Worm (Caenorhabditis elegans): ENCODE data around the gene memi-1.

memi-1 gene

DNA sequence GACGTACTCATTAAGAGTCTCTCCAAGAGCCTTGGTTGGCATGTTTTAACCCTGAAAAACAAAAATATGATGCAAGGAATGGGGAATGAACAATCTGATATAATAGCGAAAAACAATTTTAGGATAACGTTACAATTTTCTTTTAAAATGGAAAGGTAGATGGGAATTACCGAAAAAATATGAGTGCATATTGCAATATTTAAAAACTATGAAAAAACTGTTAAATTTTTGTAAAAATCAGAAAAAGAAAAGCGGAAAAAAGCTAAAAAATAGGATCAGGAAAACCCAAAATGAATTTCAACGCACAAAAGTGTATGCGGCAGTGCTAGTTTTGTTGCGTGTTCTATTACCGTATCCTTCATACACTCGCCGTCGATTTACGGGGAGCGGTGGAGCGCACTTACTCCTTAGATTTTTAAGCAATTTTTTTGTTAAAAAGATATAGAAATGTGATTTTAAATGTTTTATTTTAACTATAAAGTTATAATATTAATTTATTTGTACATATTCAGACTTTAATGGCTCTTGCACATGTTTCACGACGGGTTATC is 10.4 kb downstream of the memi-1 start, which contains the start of the genes rpl-20 and Y17G9B.5 (continued):
- TF ChIP-seq aly-2 (tag; optimal IDR thresholded peaks at IDR 0.05) (peak; percentile 100), Y116A8C.19 (tag; optimal IDR thresholded peaks at IDR 0.05; ENCODE audit: borderline replicate concordance) (peak; percentile 81), jun-1 (tag; optimal IDR thresholded peaks at IDR 0.05) (peak; percentile 99), ces-1 (GFP tag; optimal IDR thresholded peaks at IDR 0.05) (peak; percentile 81), nhr-77 (tag; optimal IDR thresholded peaks at IDR 0.05) (peak; percentile 100), fkh-4 (tag; optimal IDR thresholded peaks at IDR 0.05; ENCODE audit: borderline replicate concordance) (peak; percentile 95), ztf-4 (tag; optimal IDR thresholded peaks at IDR 0.05) (peak; percentile 100)

DNA sequence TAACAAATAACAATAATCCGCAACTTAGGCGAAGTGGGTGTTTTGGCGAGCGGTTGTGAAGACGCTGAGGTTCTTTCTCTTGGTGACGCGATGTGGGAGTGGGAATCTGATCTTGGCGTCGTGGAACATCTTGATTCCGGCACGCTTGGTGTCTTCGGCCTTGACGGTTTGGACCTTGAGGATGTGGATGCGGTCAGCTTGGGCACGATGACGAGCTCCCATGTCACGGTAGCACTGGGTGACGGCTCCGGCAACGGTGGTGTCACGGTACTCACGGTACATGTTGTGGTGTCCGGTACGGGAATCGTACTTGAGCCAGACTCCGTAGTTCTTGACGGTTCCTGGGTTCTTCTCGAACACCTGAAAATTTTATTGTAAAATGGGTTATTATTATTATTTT is 11.1 kb downstream of the memi-1 start:
- no peak for TF ChIP-seq ceh-88 (GFP tag; IDR thresholded peaks at IDR 0.05)
- TF ChIP-seq tlp-1 (tag; optimal IDR thresholded peaks at IDR 0.05): no peak
- no peak for TF ChIP-seq unc-98 (GFP tag; IDR thresholded peaks at IDR 0.05)
- TF ChIP-seq mab-9 (GFP tag; IDR thresholded peaks at IDR 0.05): 0 out of 2 replicates have a peak, but pooled peaks have one; percentile 35
- TF ChIP-seq mdl-1 (tag; optimal IDR thresholded peaks at IDR 0.05): no peak
- TF ChIP-seq C34B4.2 (tag; optimal IDR thresholded peaks at IDR 0.05): peak; percentile 19
- TF ChIP-seq mef-2 (tag; optimal IDR thresholded peaks at IDR 0.05): no peak

DNA sequence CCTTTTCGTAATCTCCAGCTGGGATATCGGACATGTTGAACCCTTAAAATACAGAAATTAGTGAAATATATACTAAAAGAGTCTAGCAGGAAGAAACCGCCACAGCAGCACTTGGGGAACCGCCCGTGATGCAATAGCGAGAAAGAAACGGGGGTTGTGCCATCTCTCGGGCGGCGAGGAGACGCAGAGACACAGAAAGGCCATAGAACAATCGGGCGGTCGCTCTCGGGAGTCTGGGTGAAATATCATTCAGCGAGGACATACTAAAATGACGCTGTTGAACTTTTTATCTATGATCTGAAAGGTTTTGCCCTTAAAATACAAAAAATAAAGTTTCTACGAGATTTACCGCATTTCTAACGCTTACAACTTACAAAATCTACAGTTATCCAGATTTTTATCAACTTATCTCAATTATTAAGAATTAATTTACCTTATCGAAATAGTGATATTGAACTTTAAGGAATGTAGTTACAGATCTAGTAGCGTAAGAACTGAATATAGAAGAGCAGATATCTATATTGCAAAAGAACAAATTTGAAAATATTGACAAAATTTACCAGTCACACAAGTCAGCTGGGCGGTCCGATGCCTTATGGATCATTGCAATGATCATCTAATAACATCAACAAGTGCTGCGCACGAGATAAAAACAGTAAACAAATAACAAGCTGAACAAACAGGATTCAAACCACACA is 11.7 kb downstream of the memi-1 start, which contains the start of gene cyc-2.1:
cyc-2.1 (minus strand) TSS at position 605 of the 698 bp plus-strand sequence.
- no peak for TF ChIP-seq ztf-11 (tag; optimal IDR thresholded peaks at IDR 0.05)
- TF ChIP-seq lin-14 (GFP tag; optimal IDR thresholded peaks at IDR 0.05): peak; percentile 83
- TF ChIP-seq nhr-85 (tag): peak; percentile 68
- TF ChIP-seq dsc-1 (tag; optimal IDR thresholded peaks at IDR 0.05): peak; percentile 21
- no peak for TF ChIP-seq zag-1 (tag; optimal IDR thresholded peaks at IDR 0.05)
- peak; percentile 33 to 55 for TF ChIP-seq lin-35 (GFP tag; optimal IDR thresholded peaks at IDR 0.05)
- TF ChIP-seq lin-13 (GFP tag; optimal IDR thresholded peaks at IDR 0.05): peak; percentile 36
- TF ChIP-seq lin-39 (tag; optimal IDR thresholded peaks at IDR 0.05): no peak
- TF ChIP-seq ceh-82 (tag; optimal IDR thresholded peaks at IDR 0.05): peak in 1 of 3 experiments; percentile 48
- no peak for TF ChIP-seq vab-15 (tag; optimal IDR thresholded peaks at IDR 0.05)
- TF ChIP-seq ceh-88 (GFP tag; IDR thresholded peaks at IDR 0.05): no peak
- peak; percentile 37 for TF ChIP-seq nhr-90 (tag; optimal IDR thresholded peaks at IDR 0.05; ENCODE audit: poor library complexity)
- TF ChIP-seq swsn-7 (tag; optimal IDR thresholded peaks at IDR 0.05): peak; percentile 59
- peak; percentile 70 for TF ChIP-seq snu-23 (GFP tag; optimal IDR thresholded peaks at IDR 0.05)
- TF ChIP-seq nhr-77 (tag; optimal IDR thresholded peaks at IDR 0.05): peak; percentile 5
- TF ChIP-seq skn-1 (tag; optimal IDR thresholded peaks at IDR 0.05): peak; percentile 29
- peak; percentile 26 for TF ChIP-seq hpl-2 (GFP tag; optimal IDR thresholded peaks at IDR 0.05)
- TF ChIP-seq sptf-1 (tag; optimal IDR thresholded peaks at IDR 0.05): no peak
- TF ChIP-seq ceh-90 (tag; optimal IDR thresholded peaks at IDR 0.05): no peak
- TF ChIP-seq fkh-4 (tag; optimal IDR thresholded peaks at IDR 0.05; ENCODE audit: borderline replicate concordance): no peak
- no peak for TF ChIP-seq nhr-12 (tag; optimal IDR thresholded peaks at IDR 0.05)
- TF ChIP-seq nhr-19 (GFP tag; conservative IDR thresholded peaks at IDR 0.05): peak; percentile 71
- no peak for TF ChIP-seq ama-1 (optimal IDR thresholded peaks at IDR 0.05)
- no peak for TF ChIP-seq aha-1 (tag; optimal IDR thresholded peaks at IDR 0.05)
- peak; percentile 34 for TF ChIP-seq xbp-1 (tag; optimal IDR thresholded peaks at IDR 0.05)
- no peak for TF ChIP-seq ceh-8 (GFP tag; optimal IDR thresholded peaks at IDR 0.05)
- TF ChIP-seq elt-3 (tag; optimal IDR thresholded peaks at IDR 0.05): peak in 2 of 6 experiments; percentile 12 to 38
- TF ChIP-seq nhr-71 (tag; optimal IDR thresholded peaks at IDR 0.05): peak; percentile 71
- TF ChIP-seq alr-1 (tag; optimal IDR thresholded peaks at IDR 0.05; ENCODE audit: borderline replicate concordance): no peak
- no peak for TF ChIP-seq zip-4 (GFP tag; optimal IDR thresholded peaks at IDR 0.05)
- no peak for TF ChIP-seq ces-1 (GFP tag; optimal IDR thresholded peaks at IDR 0.05)
- TF ChIP-seq grh-1 (GFP tag; IDR thresholded peaks at IDR 0.05): no peak
- no peak for TF ChIP-seq C04F5.9 (tag; optimal IDR thresholded peaks at IDR 0.05)
- peak; percentile 38; the same call in 1 of the 2 replicates for TF ChIP-seq isw-1 (GFP tag; IDR thresholded peaks at IDR 0.05)
- no peak for TF ChIP-seq pax-3 (tag; optimal IDR thresholded peaks at IDR 0.05)
- no peak for TF ChIP-seq ceh-63 (GFP tag; optimal IDR thresholded peaks at IDR 0.05)
- no peak for TF ChIP-seq C34B4.2 (tag; optimal IDR thresholded peaks at IDR 0.05)
- no peak for TF ChIP-seq fkh-10 (GFP tag; optimal IDR thresholded peaks at IDR 0.05)
